Worm (Caenorhabditis elegans) whole organism, late embryonic: ENCODE measurements around the gene F15G9.5.

Experiments used
- ceh-18 ChIP-seq: sonication (generic microtip); optimal IDR thresholded peaks from 2 replicates; lab custom pipeline; 2016; ENCODE audit warnings: missing genetic modification characterization, missing compliant biosample characterization
- ceh-30 ChIP-seq: fragments of 150-350 bp; optimal IDR thresholded peaks from 2 replicates; lab custom pipeline; 2014; ENCODE audit warnings: missing biosample characterization, missing genetic modification characterization
- fkh-6 ChIP-seq: sonication (generic microtip); optimal IDR thresholded peaks from 2 replicates; lab custom pipeline; 2016; ENCODE audit warnings: missing genetic modification characterization, missing compliant biosample characterization
- pag-3 ChIP-seq: sonication (generic microtip); optimal IDR thresholded peaks from 2 replicates; lab custom pipeline; 2016; ENCODE audit warnings: missing compliant biosample characterization, missing genetic modification characterization, borderline replicate concordance
- pqm-1 ChIP-seq: sonication (generic microtip); optimal IDR thresholded peaks from 2 replicates; lab custom pipeline; 2016; ENCODE audit warnings: missing genetic modification characterization, missing compliant biosample characterization
- sox-2 ChIP-seq: fragments of 200-800 bp; sonication (Bioruptor generic); IDR thresholded peaks from 2 replicates; pipeline ENCODE4 v1.3.6; 2022; ENCODE audit warnings: missing genetic modification reagents, missing genetic modification characterization, missing compliant biosample characterization
- unc-3 ChIP-seq, 2 experiments: fragments of 200-800 bp in 1 of 2; sonication (Bioruptor generic) in 1 of 2; sonication (generic microtip) in 1 of 2; conservative IDR thresholded peaks in 1 of 2; optimal IDR thresholded peaks in 1 of 2; 2 replicates each; pipeline versions ENCODE4 v1.3.6 to Lab custom; 2016 to 2022; ENCODE audit warnings: missing compliant biosample characterization in 2 of 2, missing genetic modification characterization in 2 of 2, missing genetic modification reagents in 1 of 2

- no peak for TF ChIP-seq pag-3 (tag; lab: Kevin White, UChicago)
- no peak for TF ChIP-seq sox-2
- no peak for TF ChIP-seq pqm-1 (tag; lab: Kevin White, UChicago)
- no peak for TF ChIP-seq ceh-30 (tag; lab: Kevin White, UChicago)
- no peak for TF ChIP-seq ceh-18
- TF ChIP-seq fkh-6: no peak
- no peak for TF ChIP-seq unc-3 (GFP tag; conservative IDR thresholded peaks at IDR 0.05; lab: Robert Waterston, UW)
- TF ChIP-seq unc-3 (tag; optimal IDR thresholded peaks at IDR 0.05; lab: Kevin White, UChicago): no peak
Observed at ce11 chrX:9735479-9735878, 2.2 kb downstream of the F15G9.5 start.
